Worm (Caenorhabditis elegans): ENCODE measurements around the gene jmjd-4.
A peak's percentile ranks its signal among the peaks of the same experiment; 100 is the strongest.

ce11 chrIII:10355382-10355781, 21.6 kb upstream of the jmjd-4 start, which contains the start of gene spp-1:
- no peak for TF ChIP-seq let-526 (GFP tag; IDR thresholded peaks at IDR 0.05)
- TF ChIP-seq chd-7 (tag; optimal IDR thresholded peaks at IDR 0.05): no peak
- TF ChIP-seq F33H1.4 (GFP tag; IDR thresholded peaks at IDR 0.05): no peak
- peak; percentile 32 for TF ChIP-seq F52B5.7 (tag; optimal IDR thresholded peaks at IDR 0.05)
- no peak for TF ChIP-seq let-607 (tag; optimal IDR thresholded peaks at IDR 0.05)
- no peak for TF ChIP-seq zfh-2 (GFP tag; conservative IDR thresholded peaks at IDR 0.05)
- no peak for TF ChIP-seq unc-62 (GFP tag; optimal IDR thresholded peaks at IDR 0.05)
- TF ChIP-seq T07F8.4 (tag; optimal IDR thresholded peaks at IDR 0.05): no peak
- TF ChIP-seq ceh-27 (GFP tag; optimal IDR thresholded peaks at IDR 0.05): no peak
- TF ChIP-seq lin-35 (GFP tag; optimal IDR thresholded peaks at IDR 0.05): no peak
- TF ChIP-seq F49E8.2 (tag; optimal IDR thresholded peaks at IDR 0.05; ENCODE audit: insufficient read depth): no peak
